Fruit fly (Drosophila melanogaster) whole organism: ENCODE measurements around the gene CG17207.
"Not testable (repeated sequence)": the region's sequence is repeated elsewhere in the genome, so short reads cannot be mapped to it uniquely, and the experiment has no call there.

Experiments
- CG8478 ChIP-seq: fragments of >200 bp; optimal IDR thresholded peaks from 2 replicates; lab custom pipeline; 2018; ENCODE audit warnings: inconsistent platforms
- Dll ChIP-seq: fragments of >200 bp; optimal IDR thresholded peaks from 2 replicates; lab custom pipeline; 2017
- EcR ChIP-seq, 2 experiments: fragments of >200 bp; optimal IDR thresholded peaks; 2 replicates each; lab custom pipeline; 2017; ENCODE audit warnings: missing biosample characterization in 2 of 2, missing genetic modification characterization in 2 of 2, missing genetic modification reagents in 2 of 2
- pan ChIP-seq: fragments of >200 bp; optimal IDR thresholded peaks from 2 replicates; lab custom pipeline; 2017
- psq ChIP-seq: fragments of >200 bp; optimal IDR thresholded peaks from 2 replicates; lab custom pipeline; 2017
- usp ChIP-seq: fragments of >200 bp; optimal IDR thresholded peaks from 2 replicates; lab custom pipeline; 2017; ENCODE audit warnings: missing biosample characterization, missing genetic modification characterization, mixed read lengths

Gene CG17207

dm6 chr3R:12439039-12439400 lies at the start of gene CG17207, which contains the start of gene CG46427:
Gene CG17207, minus strand, starts transcription at chr3R:12439139.
Gene CG46427, minus strand, starts transcription at chr3R:12439139.
- no peak for TF ChIP-seq psq
- TF ChIP-seq CG8478 (lab: Kevin White, UChicago): no peak
- no peak for TF ChIP-seq Dll (lab: Kevin White, UChicago)
- TF ChIP-seq EcR (GFP tag; optimal IDR thresholded peaks at IDR 0.05; lab: Kevin White, UChicago): no peak
- TF ChIP-seq pan (lab: Kevin White, UChicago): no peak
- no peak for TF ChIP-seq usp (GFP tag; lab: Kevin White, UChicago)

- not testable (repeated sequence) for TF ChIP-seq Dll (lab: Kevin White, UChicago); EcR (GFP tag; optimal IDR thresholded peaks at IDR 0.05; lab: Kevin White, UChicago); usp (GFP tag; lab: Kevin White, UChicago)
Measured at dm6 chr3R:12467675-12468074, 28.7 kb upstream of the CG17207 start, which contains the start of gene Hsp70Ba. Gene Hsp70Ba, minus strand, starts transcription at chr3R:12467776.

dm6 chr3R:12465198-12465597 lies 26.3 kb upstream of the CG17207 start, which contains the start of gene CG5608:
Gene CG5608, minus strand, starts transcription at chr3R:12465298.
- TF ChIP-seq CG8478 (lab: Kevin White, UChicago); EcR (GFP tag; optimal IDR thresholded peaks at IDR 0.05; lab: Kevin White, UChicago); pan (lab: Kevin White, UChicago): not testable (repeated sequence)

dm6 chr3R:12459879-12460522 lies 21.1 kb upstream of the CG17207 start, which contains the start of the genes CG5961 and Polr3C:
Gene CG5961, minus strand, starts transcription at chr3R:12460294.
Gene Polr3C, plus strand, starts transcription at chr3R:12460414.
- TF ChIP-seq Dll (lab: Kevin White, UChicago) (no peak), CG8478 (lab: Kevin White, UChicago) (no peak), usp (GFP tag; lab: Kevin White, UChicago) (no peak), EcR (GFP tag; optimal IDR thresholded peaks at IDR 0.05; lab: Kevin White, UChicago) (no peak), psq (no peak), pan (lab: Kevin White, UChicago) (no peak)

- TF ChIP-seq Dll (lab: Kevin White, UChicago) (no peak), psq (no peak), EcR (GFP tag; optimal IDR thresholded peaks at IDR 0.05; lab: Kevin White, UChicago) (no peak), usp (GFP tag; lab: Kevin White, UChicago) (no peak), CG8478 (lab: Kevin White, UChicago) (no peak), pan (lab: Kevin White, UChicago) (no peak)
Measured at dm6 chr3R:12456370-12456940, 17.5 kb upstream of the CG17207 start, which contains the start of gene trus. Gene trus, plus strand, starts transcription at chr3R:12456573.

- TF ChIP-seq Dll (lab: Kevin White, UChicago): no peak
- TF ChIP-seq EcR (GFP tag; optimal IDR thresholded peaks at IDR 0.05; lab: Kevin White, UChicago): no peak
- no peak for TF ChIP-seq CG8478 (lab: Kevin White, UChicago)
- TF ChIP-seq psq: no peak
- TF ChIP-seq pan (lab: Kevin White, UChicago): no peak
- TF ChIP-seq usp (GFP tag; lab: Kevin White, UChicago): no peak
Measured at dm6 chr3R:12454492-12454891, 15.6 kb upstream of the CG17207 start.

- no peak for TF ChIP-seq psq
Measured at dm6 chr3R:12451888-12452514, 13.1 kb upstream of the CG17207 start, which contains the start of gene CG5509. Gene CG5509, plus strand, starts transcription at chr3R:12452464.

- TF ChIP-seq Dll (lab: Kevin White, UChicago) (no peak), EcR (GFP tag; optimal IDR thresholded peaks at IDR 0.05; lab: Kevin White, UChicago) (no peak)
Measured at dm6 chr3R:12451376-12451775, 12.4 kb upstream of the CG17207 start.

dm6 chr3R:12450713-12451259 lies 11.8 kb upstream of the CG17207 start:
- no peak for TF ChIP-seq EcR (GFP tag; optimal IDR thresholded peaks at IDR 0.05; lab: Kevin White, UChicago)
- no peak for TF ChIP-seq Dll (lab: Kevin White, UChicago)
- TF ChIP-seq pan (lab: Kevin White, UChicago): no peak
- no peak for TF ChIP-seq psq
- TF ChIP-seq usp (GFP tag; lab: Kevin White, UChicago): no peak
- no peak for TF ChIP-seq CG8478 (lab: Kevin White, UChicago)

dm6 chr3R:12449617-12450242 lies 10.8 kb upstream of the CG17207 start:
- no peak for TF ChIP-seq EcR (GFP tag; optimal IDR thresholded peaks at IDR 0.05; lab: Kevin White, UChicago)
- TF ChIP-seq psq: no peak

dm6 chr3R:12448889-12449314 lies 10.0 kb upstream of the CG17207 start, which contains the start of gene CG18549:
Gene CG18549, plus strand, starts transcription at chr3R:12449296.
- no peak for TF ChIP-seq Dll (lab: Kevin White, UChicago)
- TF ChIP-seq psq: no peak
- no peak for TF ChIP-seq EcR (GFP tag; optimal IDR thresholded peaks at IDR 0.05; lab: Kevin White, UChicago)
- TF ChIP-seq pan (lab: Kevin White, UChicago): no peak
- no peak for TF ChIP-seq usp (GFP tag; lab: Kevin White, UChicago)
- no peak for TF ChIP-seq CG8478 (lab: Kevin White, UChicago)
